Fruit fly (Drosophila melanogaster): ENCODE results near the gene Rpt4.

Gene Rpt4

DNA sequence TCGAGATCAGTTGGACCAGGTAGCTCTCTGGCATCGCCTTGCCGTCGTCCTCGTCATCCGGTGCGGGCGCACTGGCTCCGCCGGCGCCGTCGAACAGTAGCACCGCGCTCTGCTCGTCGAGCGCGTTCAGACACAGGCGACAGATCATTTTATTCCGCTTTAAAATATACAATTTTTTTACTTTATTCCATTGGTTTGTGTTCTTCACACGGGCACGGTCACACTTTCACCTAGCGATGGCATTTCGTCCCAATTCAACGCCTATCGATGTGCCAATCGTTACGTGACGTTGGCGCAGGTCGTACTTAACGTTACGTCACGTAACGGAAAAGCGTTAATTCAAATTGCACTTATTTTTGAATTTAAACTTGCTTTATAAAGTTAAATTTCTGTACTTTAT lies 10.0 kb upstream of the Rpt4 start, which contains the start of gene CG12219:
TSS of gene CG12219 (minus strand) at position 234 of the 400 bp plus-strand sequence.
- no peak for TF ChIP-seq CG4318 (GFP tag; optimal IDR thresholded peaks at IDR 0.05)
- TF ChIP-seq CG3919 (GFP tag; optimal IDR thresholded peaks at IDR 0.05), result no peak
- no peak for TF ChIP-seq CG10669 (GFP tag; optimal IDR thresholded peaks at IDR 0.05)
- no peak for TF ChIP-seq acj6 (GFP tag; optimal IDR thresholded peaks at IDR 0.05)
- TF ChIP-seq spab (GFP tag; optimal IDR thresholded peaks at IDR 0.05), result no peak
- no peak for TF ChIP-seq net (GFP tag; optimal IDR thresholded peaks at IDR 0.05)
- no peak for TF ChIP-seq CG11762 (GFP tag; optimal IDR thresholded peaks at IDR 0.05; ENCODE audit: insufficient read depth)
- no peak for TF ChIP-seq achi (GFP tag; optimal IDR thresholded peaks at IDR 0.05)
- TF ChIP-seq CG7368 (GFP tag; optimal IDR thresholded peaks at IDR 0.05), result no peak

DNA sequence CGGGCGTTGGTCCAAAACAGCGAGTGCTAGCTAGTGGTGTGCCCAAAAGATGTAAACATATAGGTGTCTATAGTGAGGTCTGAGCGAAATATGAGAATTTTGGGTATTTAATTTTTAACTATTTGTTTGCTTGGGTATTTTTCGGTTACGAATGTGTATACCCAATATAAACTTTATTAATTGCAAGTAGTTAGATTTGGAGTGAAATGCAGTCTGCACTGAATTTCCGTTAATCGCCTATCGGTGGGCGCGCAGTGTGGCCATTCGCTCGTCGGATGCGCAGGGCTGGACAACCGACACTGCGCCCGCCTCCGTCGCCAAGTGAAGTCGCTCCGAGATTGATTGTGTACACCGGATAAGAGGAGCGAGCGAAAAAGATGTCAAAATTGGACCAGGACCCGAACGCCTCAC lies 4.1 kb upstream of the Rpt4 start, which contains the start of the genes CG15891 and CG3815:
TSS of gene CG15891 (minus strand) at position 217 of the 411 bp plus-strand sequence.
TSS of gene CG3815 (plus strand) at position 261 of the 411 bp plus-strand sequence.
- TF ChIP-seq Blimp-1 (GFP tag; optimal IDR thresholded peaks at IDR 0.05) (no peak), Eip75B (GFP tag; optimal IDR thresholded peaks at IDR 0.05) (no peak), Sox102F (GFP tag; optimal IDR thresholded peaks at IDR 0.05) (no peak), CG6854 (GFP tag; optimal IDR thresholded peaks at IDR 0.05) (no peak), Sox14 (GFP tag; optimal IDR thresholded peaks at IDR 0.05) (peak; percentile 70), vri (GFP tag; optimal IDR thresholded peaks at IDR 0.05) (no peak), achi (GFP tag; optimal IDR thresholded peaks at IDR 0.05) (no peak), esn (GFP tag; optimal IDR thresholded peaks at IDR 0.05) (peak; percentile 60), Ets96B (tag; optimal IDR thresholded peaks at IDR 0.05) (peak; percentile 35), CG10631 (GFP tag; optimal IDR thresholded peaks at IDR 0.05) (no peak), pdm3 (GFP tag; optimal IDR thresholded peaks at IDR 0.05) (no peak), Lpt (GFP tag; optimal IDR thresholded peaks at IDR 0.05) (no peak), svp (GFP tag) (no peak), dac (GFP tag; optimal IDR thresholded peaks at IDR 0.05) (no peak), Ets21C (GFP tag; optimal IDR thresholded peaks at IDR 0.05) (no peak), CG6163 (GFP tag; IDR thresholded peaks at IDR 0.05) (0 out of 3 replicates have a peak, but pooled peaks have one; percentile 52), Sox15 (GFP tag; optimal IDR thresholded peaks at IDR 0.05) (peak; percentile 39), ss (GFP tag; optimal IDR thresholded peaks at IDR 0.05) (no peak), spab (GFP tag; optimal IDR thresholded peaks at IDR 0.05) (no peak), CG34406 (GFP tag; optimal IDR thresholded peaks at IDR 0.05) (no peak), CG11294 (GFP tag; IDR thresholded peaks at IDR 0.05) (peak; percentile 14; the same call in 1 of the 2 replicates), CG4318 (GFP tag; optimal IDR thresholded peaks at IDR 0.05) (no peak), CG3919 (GFP tag; optimal IDR thresholded peaks at IDR 0.05) (no peak), acj6 (GFP tag; optimal IDR thresholded peaks at IDR 0.05) (no peak), eg (GFP tag; IDR thresholded peaks at IDR 0.05) (peak; percentile 58; the same call in 1 of the 3 replicates), CG8632 (GFP tag; optimal IDR thresholded peaks at IDR 0.05) (no peak), CG8319 (GFP tag; optimal IDR thresholded peaks at IDR 0.05) (no peak), CG6276 (GFP tag; optimal IDR thresholded peaks at IDR 0.05) (no peak), Gug (GFP tag; IDR thresholded peaks at IDR 0.05) (no peak), Eip78C (GFP tag) (no peak), CG11762 (GFP tag; optimal IDR thresholded peaks at IDR 0.05; ENCODE audit: insufficient read depth) (no peak), CG31627 (GFP tag; optimal IDR thresholded peaks at IDR 0.05) (peak; percentile 59), Met (GFP tag; optimal IDR thresholded peaks at IDR 0.05) (no peak), CG3032 (tag; optimal IDR thresholded peaks at IDR 0.05) (peak; percentile 59), cyc (GFP tag; optimal IDR thresholded peaks at IDR 0.05) (peak; percentile 50), CG8119 (GFP tag; IDR thresholded peaks at IDR 0.05) (0 out of 3 replicates have a peak, but pooled peaks have one; percentile 33), Hr38 (GFP tag; optimal IDR thresholded peaks at IDR 0.05) (no peak), Hr4 (GFP tag; optimal IDR thresholded peaks at IDR 0.05) (no peak), topi (GFP tag; optimal IDR thresholded peaks at IDR 0.05) (peak; percentile 55), CG10669 (GFP tag; optimal IDR thresholded peaks at IDR 0.05) (no peak), CG11902 (GFP tag; optimal IDR thresholded peaks at IDR 0.05) (no peak), CG6808 (GFP tag; optimal IDR thresholded peaks at IDR 0.05) (no peak), salr (GFP tag; optimal IDR thresholded peaks at IDR 0.05) (no peak), CG6792 (GFP tag; optimal IDR thresholded peaks at IDR 0.05) (peak; percentile 17), lz (GFP tag; optimal IDR thresholded peaks at IDR 0.05) (peak; percentile 53), Eip93F (GFP tag; optimal IDR thresholded peaks at IDR 0.05) (no peak), CG16779 (tag; optimal IDR thresholded peaks at IDR 0.05) (no peak), CG15336 (GFP tag; IDR thresholded peaks at IDR 0.05) (peak; percentile 27; the same call in 1 of the 2 replicates)

Measured in whole organism, prepupa.